Worm (Caenorhabditis elegans) whole organism, young adult: ENCODE measurements around the gene B0222.1.
A peak's percentile ranks its signal among the peaks of the same experiment; 100 is the strongest.

Experiments
- B0019.2 ChIP-seq: fragments of 200-800 bp; sonication (Bioruptor generic); conservative IDR thresholded peaks from 2 replicates; pipeline ENCODE4 v1.3.6; 2022; ENCODE audit warnings: missing genetic modification reagents, missing genetic modification characterization, missing compliant biosample characterization
- B0261.1 ChIP-seq: sonication (generic microtip); optimal IDR thresholded peaks from 2 replicates; lab custom pipeline; 2016; ENCODE audit warnings: mild to moderate bottlenecking, missing genetic modification characterization, moderate library complexity, missing compliant biosample characterization
- F23B12.7 ChIP-seq: sonication (generic microtip); optimal IDR thresholded peaks from 2 replicates; lab custom pipeline; 2017; ENCODE audit warnings: missing genetic modification characterization, mild to moderate bottlenecking, missing compliant biosample characterization, antibody characterized with exemption, moderate library complexity; ENCODE audit not compliant: insufficient read depth
- F49E8.2 ChIP-seq: sonication (generic microtip); optimal IDR thresholded peaks from 3 replicates; lab custom pipeline; 2017; ENCODE audit warnings: missing genetic modification characterization, mild to moderate bottlenecking, missing compliant biosample characterization, antibody characterized with exemption, moderate library complexity; ENCODE audit not compliant: insufficient read depth
- F55B11.4 ChIP-seq: sonication (generic microtip); optimal IDR thresholded peaks from 2 replicates; lab custom pipeline; 2016; ENCODE audit warnings: missing compliant biosample characterization, missing genetic modification characterization, borderline replicate concordance; ENCODE audit not compliant: insufficient read depth
- F57C9.4 ChIP-seq: sonication (generic microtip); optimal IDR thresholded peaks from 2 replicates; lab custom pipeline; 2017; ENCODE audit warnings: mild to moderate bottlenecking, missing genetic modification characterization, missing compliant biosample characterization
- K11D2.4 ChIP-seq: fragments of 200-800 bp; sonication (Bioruptor generic); IDR thresholded peaks from 2 replicates; pipeline ENCODE4 v1.3.6; 2022; ENCODE audit warnings: missing genetic modification reagents, missing genetic modification characterization, missing compliant biosample characterization
- Y53G8AR.9 ChIP-seq: fragments of 200-800 bp; sonication (Bioruptor generic); conservative IDR thresholded peaks from 2 replicates; pipeline ENCODE4 v1.3.6; 2022; ENCODE audit warnings: missing genetic modification reagents, missing genetic modification characterization, missing compliant biosample characterization
- ZK185.1 ChIP-seq: sonication (generic microtip); optimal IDR thresholded peaks from 2 replicates; lab custom pipeline; 2016; ENCODE audit warnings: mild to moderate bottlenecking, missing genetic modification characterization, missing compliant biosample characterization; ENCODE audit not compliant: poor library complexity, severe bottlenecking
- attf-3 ChIP-seq: fragments of 200-800 bp; sonication (Bioruptor generic); conservative IDR thresholded peaks from 2 replicates; pipeline ENCODE4 v1.3.6; 2022; ENCODE audit warnings: missing genetic modification reagents, missing genetic modification characterization, missing compliant biosample characterization
- attf-6 ChIP-seq: fragments of 200-800 bp; sonication (Bioruptor generic); IDR thresholded peaks from 2 replicates; pipeline ENCODE4 v1.3.6; 2022; ENCODE audit warnings: missing genetic modification reagents, missing genetic modification characterization, missing compliant biosample characterization
- cebp-2 ChIP-seq: fragments of 200-800 bp; sonication (Bioruptor generic); IDR thresholded peaks from 2 replicates; pipeline ENCODE4 v1.3.6; 2022; ENCODE audit warnings: missing genetic modification characterization, missing compliant biosample characterization
- ceh-58 ChIP-seq: fragments of 200-800 bp; sonication (Bioruptor generic); IDR thresholded peaks from 2 replicates; pipeline ENCODE4 v1.3.6; 2022; ENCODE audit warnings: missing genetic modification characterization, missing compliant biosample characterization
- ceh-79 ChIP-seq: sonication (generic microtip); optimal IDR thresholded peaks from 2 replicates; lab custom pipeline; 2017; ENCODE audit warnings: mild to moderate bottlenecking, missing genetic modification characterization, missing compliant biosample characterization
- ceh-91 ChIP-seq: fragments of 200-800 bp; sonication (Bioruptor generic); IDR thresholded peaks from 2 replicates; pipeline ENCODE4 v1.3.6; 2022; ENCODE audit warnings: missing genetic modification reagents, missing genetic modification characterization, missing compliant biosample characterization
- efl-1 ChIP-seq: fragments of 150-350 bp; optimal IDR thresholded peaks from 2 replicates; lab custom pipeline; 2014; ENCODE audit warnings: missing biosample characterization, missing genetic modification reagents, missing genetic modification characterization
- egl-44 ChIP-seq: fragments of 200-800 bp; sonication (Bioruptor generic); IDR thresholded peaks from 2 replicates; pipeline ENCODE4 v1.3.6; 2022; ENCODE audit warnings: missing genetic modification reagents, missing genetic modification characterization, missing compliant biosample characterization
- egrh-3 ChIP-seq: fragments of 200-800 bp; sonication (Bioruptor generic); IDR thresholded peaks from 2 replicates; pipeline ENCODE4 v1.3.6; 2022; ENCODE audit warnings: missing genetic modification reagents, missing genetic modification characterization, missing compliant biosample characterization
- ets-4 ChIP-seq: fragments of 200-800 bp; sonication (Bioruptor generic); optimal IDR thresholded peaks from 2 replicates; lab custom pipeline; 2018; ENCODE audit warnings: mild to moderate bottlenecking, missing genetic modification characterization, missing compliant biosample characterization
- fkh-3 ChIP-seq: sonication (generic microtip); optimal IDR thresholded peaks from 2 replicates; lab custom pipeline; 2016; ENCODE audit warnings: mild to moderate bottlenecking, missing genetic modification characterization, missing compliant biosample characterization
- hlh-12 ChIP-seq: sonication (generic microtip); optimal IDR thresholded peaks from 2 replicates; lab custom pipeline; 2016; ENCODE audit warnings: missing genetic modification characterization, missing compliant biosample characterization
- hlh-26 ChIP-seq: fragments of 200-800 bp; sonication (Bioruptor generic); conservative IDR thresholded peaks from 2 replicates; pipeline ENCODE4 v1.3.6; 2022; ENCODE audit warnings: missing genetic modification reagents, missing genetic modification characterization, missing compliant biosample characterization
- hmg-20 ChIP-seq: fragments of 200-800 bp; sonication (Bioruptor generic); IDR thresholded peaks from 2 replicates; pipeline ENCODE4 v1.3.6; 2022; ENCODE audit warnings: missing genetic modification reagents, missing genetic modification characterization, missing compliant biosample characterization
- let-607 ChIP-seq, 2 experiments: fragments of 200-800 bp in 1 of 2; sonication (Bioruptor generic) in 1 of 2; sonication (generic microtip) in 1 of 2; optimal IDR thresholded peaks; 2 replicates each; lab custom pipeline; 2016 to 2018; ENCODE audit warnings: mild to moderate bottlenecking in 2 of 2, missing compliant biosample characterization in 2 of 2, missing genetic modification characterization in 2 of 2, moderate library complexity in 2 of 2, missing genotype in 1 of 2
- lin-26 ChIP-seq: fragments of 200-800 bp; sonication (Bioruptor generic); IDR thresholded peaks from 2 replicates; pipeline ENCODE4 v1.3.6; 2022; ENCODE audit warnings: missing genetic modification reagents, missing genetic modification characterization, missing compliant biosample characterization
- lsl-1 ChIP-seq: fragments of 200-800 bp; sonication (Bioruptor generic); optimal IDR thresholded peaks from 2 replicates; lab custom pipeline; 2018; ENCODE audit warnings: mild to moderate bottlenecking, missing genetic modification characterization, moderate library complexity, missing compliant biosample characterization
- madf-8 ChIP-seq: fragments of 200-800 bp; sonication (Bioruptor generic); conservative IDR thresholded peaks from 2 replicates; pipeline ENCODE4 v1.3.6; 2022; ENCODE audit warnings: missing genetic modification reagents, missing genetic modification characterization, missing compliant biosample characterization
- mes-4 ChIP-seq: sonication (generic microtip); optimal IDR thresholded peaks from 2 replicates; lab custom pipeline; 2016; ENCODE audit warnings: missing genotype, missing genetic modification characterization, missing compliant biosample characterization
- nfya-2 ChIP-seq: fragments of 200-800 bp; sonication (Bioruptor generic); IDR thresholded peaks from 2 replicates; pipeline ENCODE4 v1.3.6; 2022; ENCODE audit warnings: missing genetic modification reagents, missing genetic modification characterization, missing compliant biosample characterization
- nhr-90 ChIP-seq: sonication (generic microtip); optimal IDR thresholded peaks from 2 replicates; lab custom pipeline; 2016; ENCODE audit warnings: missing genotype, mild to moderate bottlenecking, missing genetic modification characterization, missing compliant biosample characterization
- rec-8 ChIP-seq, 2 experiments: sonication (generic microtip); optimal IDR thresholded peaks; 2 replicates each; lab custom pipeline; 2016; ENCODE audit warnings: mild to moderate bottlenecking in 2 of 2, missing genetic modification characterization in 2 of 2, missing genetic modification reagents in 2 of 2, missing genotype in 2 of 2, missing biosample characterization in 1 of 2, missing compliant biosample characterization in 1 of 2, moderate library complexity in 1 of 2
- snpc-1.3 ChIP-seq: sonication (generic microtip); optimal IDR thresholded peaks from 2 replicates; lab custom pipeline; 2017; ENCODE audit warnings: missing genetic modification characterization, mild to moderate bottlenecking, missing compliant biosample characterization, antibody characterized with exemption, moderate library complexity, missing genotype, missing genetic modification reagents; ENCODE audit not compliant: insufficient read depth
- tlf-1 ChIP-seq: fragments of 200-800 bp; sonication (Bioruptor generic); optimal IDR thresholded peaks from 2 replicates; lab custom pipeline; 2018; ENCODE audit warnings: mild to moderate bottlenecking, missing genetic modification characterization, missing compliant biosample characterization
- zfh-2 ChIP-seq: fragments of 200-800 bp; sonication (Bioruptor generic); conservative IDR thresholded peaks from 2 replicates; pipeline ENCODE4 v1.3.6; 2022; ENCODE audit warnings: missing genetic modification reagents, missing genetic modification characterization, missing compliant biosample characterization
- ztf-22 ChIP-seq: fragments of 200-800 bp; sonication (Bioruptor generic); optimal IDR thresholded peaks from 2 replicates; lab custom pipeline; 2018; ENCODE audit warnings: mild to moderate bottlenecking, missing genetic modification characterization, moderate library complexity, missing compliant biosample characterization
- ztf-26 ChIP-seq: sonication (generic microtip); optimal IDR thresholded peaks from 2 replicates; lab custom pipeline; 2017; ENCODE audit warnings: missing genetic modification characterization, missing compliant biosample characterization
- ztf-28 ChIP-seq: fragments of 200-800 bp; sonication (Bioruptor generic); IDR thresholded peaks from 2 replicates; pipeline ENCODE4 v1.3.6; 2022; ENCODE audit warnings: missing genetic modification reagents, missing genetic modification characterization, missing compliant biosample characterization
- ztf-6 ChIP-seq: fragments of 200-800 bp; sonication (Bioruptor generic); IDR thresholded peaks from 2 replicates; pipeline ENCODE4 v1.3.6; 2022; ENCODE audit warnings: missing genetic modification reagents, missing genetic modification characterization, missing compliant biosample characterization

B0222.1 gene

ce11 chrV:9160224-9160886 is 26.3 kb downstream of the B0222.1 start, which contains the start of gene col-144 (continued):
- TF ChIP-seq rec-8 (tag; optimal IDR thresholded peaks at IDR 0.05; lab: Kevin White, UChicago) (no peak), F55B11.4 (tag; lab: Kevin White, UChicago) (no peak), efl-1 (GFP tag; lab: Kevin White, UChicago) (no peak)

ce11 chrV:9162118-9162729 is 28.2 kb downstream of the B0222.1 start:
- TF ChIP-seq attf-3 (GFP tag; lab: Robert Waterston, UW) (no peak), F49E8.2 (tag; lab: Kevin White, UChicago) (no peak), egl-44 (GFP tag; lab: Robert Waterston, UW) (no peak), lsl-1 (GFP tag; lab: Kevin White, UChicago) (no peak), ztf-28 (0 out of 2 replicates have a peak, but pooled peaks have one; percentile 29), ets-4 (GFP tag; lab: Kevin White, UChicago) (no peak), zfh-2 (peak; percentile 85), ztf-26 (no peak), K11D2.4 (GFP tag; lab: Robert Waterston, UW) (no peak), B0019.2 (GFP tag; lab: Robert Waterston, UW) (no peak), nfya-2 (GFP tag; lab: Robert Waterston, UW) (no peak), madf-8 (GFP tag; lab: Robert Waterston, UW) (no peak), F57C9.4 (tag; lab: Kevin White, UChicago) (no peak), let-607 (tag; optimal IDR thresholded peaks at IDR 0.05; lab: Kevin White, UChicago) (no peak), B0261.1 (tag; lab: Kevin White, UChicago) (no peak), attf-6 (GFP tag; lab: Robert Waterston, UW) (no peak), ZK185.1 (tag; lab: Kevin White, UChicago) (no peak), ceh-58 (GFP tag; lab: Robert Waterston, UW) (no peak), hlh-12 (no peak), egrh-3 (GFP tag; lab: Robert Waterston, UW) (peak; percentile 87), fkh-3 (tag; lab: Kevin White, UChicago) (no peak), F23B12.7 (tag; lab: Kevin White, UChicago) (no peak), Y53G8AR.9 (GFP tag; lab: Robert Waterston, UW) (no peak)

ce11 chrV:9162955-9163468 is 29.0 kb downstream of the B0222.1 start, which contains the start of gene col-145:
col-145 (minus strand) TSS chrV:9163005.
- no peak for TF ChIP-seq ztf-6 (GFP tag; lab: Robert Waterston, UW)

ce11 chrV:9163897-9164296 is 29.8 kb downstream of the B0222.1 start:
- no peak for TF ChIP-seq Y53G8AR.9 (GFP tag; lab: Robert Waterston, UW)
- TF ChIP-seq ZK185.1 (tag; lab: Kevin White, UChicago), result no peak
- TF ChIP-seq attf-3 (GFP tag; lab: Robert Waterston, UW), result no peak
- TF ChIP-seq cebp-2 (GFP tag; lab: Robert Waterston, UW), result no peak
- no peak for TF ChIP-seq snpc-1.3 (tag; lab: Kevin White, UChicago)
- TF ChIP-seq hmg-20 (GFP tag; lab: Robert Waterston, UW), result no peak
- no peak for TF ChIP-seq hlh-26 (GFP tag; lab: Robert Waterston, UW)
- no peak for TF ChIP-seq lin-26 (GFP tag; lab: Robert Waterston, UW)
- TF ChIP-seq tlf-1 (GFP tag; lab: Kevin White, UChicago), result no peak
- no peak for TF ChIP-seq lsl-1 (GFP tag; lab: Kevin White, UChicago)
- no peak for TF ChIP-seq nfya-2 (GFP tag; lab: Robert Waterston, UW)
- no peak for TF ChIP-seq ceh-79 (tag; lab: Kevin White, UChicago)
- TF ChIP-seq ztf-22 (GFP tag; lab: Kevin White, UChicago), result no peak
- TF ChIP-seq mes-4 (tag; lab: Kevin White, UChicago), result no peak
- no peak for TF ChIP-seq ceh-91 (GFP tag; lab: Robert Waterston, UW)
- TF ChIP-seq attf-6 (GFP tag; lab: Robert Waterston, UW), result no peak
- TF ChIP-seq nhr-90 (tag; lab: Kevin White, UChicago), result no peak
